Fruit fly (Drosophila melanogaster): ENCODE results near the gene Nup37.

DNA sequence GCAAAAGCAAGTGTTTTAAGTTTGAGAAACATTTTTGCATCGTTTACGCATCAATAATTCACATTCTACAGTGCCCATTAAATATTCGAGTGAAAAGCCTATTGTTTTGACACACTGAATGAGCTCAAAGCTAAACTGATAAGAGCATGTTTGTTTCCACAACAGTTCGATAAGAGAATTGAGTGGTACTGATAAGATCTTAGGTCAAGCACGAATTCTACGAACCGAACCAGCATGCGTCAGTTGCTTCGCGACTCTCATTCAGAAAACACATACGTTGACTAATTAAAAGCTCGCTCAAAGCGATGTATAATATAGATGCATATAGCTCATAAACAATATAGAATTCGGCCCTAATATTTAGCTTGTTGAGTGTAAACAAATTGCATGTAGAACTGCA lies 38.3 kb upstream of the Nup37 start:
- no peak for TF ChIP-seq dsf (GFP tag; optimal IDR thresholded peaks at IDR 0.05; ENCODE audit: borderline replicate concordance)
- TF ChIP-seq h (GFP tag; optimal IDR thresholded peaks at IDR 0.05) = no peak
